Worm (Caenorhabditis elegans): ENCODE results near the gene sup-35.

Gene sup-35

ce11 chrIII:11066691-11067090, 52.3 kb downstream of the sup-35 start (continued):
- no peak for TF ChIP-seq skn-1 (tag; optimal IDR thresholded peaks at IDR 0.05)
- TF ChIP-seq nhr-10 (tag; optimal IDR thresholded peaks at IDR 0.05): peak; percentile 62
- no peak for TF ChIP-seq nhr-237 (tag; optimal IDR thresholded peaks at IDR 0.05)
- no peak for TF ChIP-seq ceh-16 (tag; optimal IDR thresholded peaks at IDR 0.05)
- peak; percentile 81 to 85 for TF ChIP-seq lsy-2 (tag; optimal IDR thresholded peaks at IDR 0.05)
- TF ChIP-seq ZK546.5 (tag; optimal IDR thresholded peaks at IDR 0.05): no peak
- peak; percentile 74 for TF ChIP-seq sma-3 (GFP tag; optimal IDR thresholded peaks at IDR 0.05)
- TF ChIP-seq elt-3 (tag; optimal IDR thresholded peaks at IDR 0.05): no peak
- TF ChIP-seq sma-9 (GFP tag; optimal IDR thresholded peaks at IDR 0.05): peak; percentile 76
- TF ChIP-seq sma-9 (tag; optimal IDR thresholded peaks at IDR 0.05): no peak
- TF ChIP-seq nhr-12 (tag; optimal IDR thresholded peaks at IDR 0.05): no peak
- no peak for TF ChIP-seq nhr-11 (tag; optimal IDR thresholded peaks at IDR 0.05)
- peak; percentile 74 for TF ChIP-seq sem-4 (tag; optimal IDR thresholded peaks at IDR 0.05)
- TF ChIP-seq ztf-4 (tag; optimal IDR thresholded peaks at IDR 0.05): peak; percentile 50
- no peak for TF ChIP-seq nhr-77 (tag; optimal IDR thresholded peaks at IDR 0.05)
